Worm (Caenorhabditis elegans) whole organism, mixed stage, embryonic: ENCODE measurements around the gene C14A6.12.

ENCODE experiments used
- blmp-1 ChIP-seq: fragments of 150-350 bp; optimal IDR thresholded peaks from 2 replicates; lab custom pipeline; 2014; ENCODE audit warnings: missing biosample characterization, missing genetic modification characterization
- ceh-43 ChIP-seq: fragments of 200-800 bp; sonication (Bioruptor generic); optimal IDR thresholded peaks from 2 replicates; lab custom pipeline; 2018; ENCODE audit warnings: mild to moderate bottlenecking, missing genetic modification characterization, moderate library complexity, missing compliant biosample characterization
- cnd-1 ChIP-seq: fragments of 200-800 bp; sonication (Bioruptor generic); optimal IDR thresholded peaks from 2 replicates; lab custom pipeline; 2018; ENCODE audit warnings: mild to moderate bottlenecking, missing genetic modification characterization, missing compliant biosample characterization
- elt-3 ChIP-seq: fragments of 150-350 bp; optimal IDR thresholded peaks from 2 replicates; lab custom pipeline; 2014; ENCODE audit warnings: missing biosample characterization, missing genetic modification characterization
- ham-2 ChIP-seq: fragments of 200-800 bp; sonication (Bioruptor generic); optimal IDR thresholded peaks from 2 replicates; lab custom pipeline; 2018; ENCODE audit warnings: mild to moderate bottlenecking, missing genetic modification characterization, missing compliant biosample characterization
- hlh-1 ChIP-seq: fragments of 150-350 bp; optimal IDR thresholded peaks from 2 replicates; lab custom pipeline; 2014; ENCODE audit warnings: missing biosample characterization, missing genetic modification reagents, missing genetic modification characterization
- lin-13 ChIP-seq: fragments of 150-350 bp; optimal IDR thresholded peaks from 2 replicates; lab custom pipeline; 2014; ENCODE audit warnings: missing biosample characterization, missing genetic modification characterization
- mep-1 ChIP-seq: fragments of 150-350 bp; optimal IDR thresholded peaks from 2 replicates; lab custom pipeline; 2017; ENCODE audit warnings: missing biosample characterization, missing genetic modification reagents, missing genetic modification characterization, inconsistent platforms
- nhr-2 ChIP-seq: fragments of 150-350 bp; optimal IDR thresholded peaks from 2 replicates; lab custom pipeline; 2014; ENCODE audit warnings: missing biosample characterization, missing genetic modification characterization
- nhr-237 ChIP-seq: fragments of 150-350 bp; optimal IDR thresholded peaks from 2 replicates; lab custom pipeline; 2014; ENCODE audit warnings: missing biosample characterization, missing genetic modification characterization
- pha-4 ChIP-seq: fragments of 150-350 bp; optimal IDR thresholded peaks from 2 replicates; lab custom pipeline; 2018; ENCODE audit warnings: missing biosample characterization, missing genetic modification reagents, missing genetic modification characterization
- snpc-4 ChIP-seq: fragments of 150-350 bp; optimal IDR thresholded peaks from 2 replicates; lab custom pipeline; 2014; ENCODE audit warnings: missing biosample characterization, missing genetic modification characterization
- unc-39 ChIP-seq: fragments of 150-350 bp; optimal IDR thresholded peaks from 2 replicates; lab custom pipeline; 2014; ENCODE audit warnings: missing biosample characterization, missing genetic modification characterization
- unc-62 ChIP-seq: fragments of 150-350 bp; optimal IDR thresholded peaks from 2 replicates; lab custom pipeline; 2014; ENCODE audit warnings: missing biosample characterization, missing genetic modification reagents, missing genetic modification characterization

DNA sequence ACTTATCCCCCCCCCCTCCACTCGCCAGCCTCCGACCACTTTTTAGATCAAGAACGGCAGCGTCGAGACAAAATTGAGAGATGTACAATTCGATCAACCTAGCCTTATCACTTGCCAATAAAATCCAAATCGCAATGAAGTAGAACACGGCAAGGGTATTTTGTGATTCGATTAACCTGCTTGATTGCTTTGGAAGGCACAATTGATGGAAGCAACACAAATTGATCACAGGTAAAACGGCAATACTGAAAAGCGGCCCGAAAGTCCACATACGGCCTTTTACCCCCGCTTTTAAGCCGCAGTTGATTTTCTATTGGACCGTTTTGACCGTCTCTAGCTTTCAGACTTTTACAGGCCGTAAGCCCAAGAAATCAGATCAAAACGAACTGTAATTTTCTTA, 25.9 kb upstream of the C14A6.12 start, which contains the start of gene clec-245:
- TF ChIP-seq snpc-4 (tag; lab: Kevin White, UChicago) (no peak), ham-2 (no peak), nhr-2 (tag; lab: Kevin White, UChicago) (no peak), nhr-237 (tag; lab: Kevin White, UChicago) (no peak), unc-39 (tag; lab: Kevin White, UChicago) (no peak), ceh-43 (no peak), blmp-1 (no peak), lin-13 (tag; lab: Kevin White, UChicago) (no peak), elt-3 (tag; lab: Kevin White, UChicago) (no peak), cnd-1 (no peak), mep-1 (tag; lab: Kevin White, UChicago) (no peak), pha-4 (tag; lab: Kevin White, UChicago) (no peak), unc-62 (GFP tag; lab: Kevin White, UChicago) (no peak), hlh-1 (no peak)
